Fruit fly (Drosophila melanogaster): ENCODE measurements around the gene ko.

DNA sequence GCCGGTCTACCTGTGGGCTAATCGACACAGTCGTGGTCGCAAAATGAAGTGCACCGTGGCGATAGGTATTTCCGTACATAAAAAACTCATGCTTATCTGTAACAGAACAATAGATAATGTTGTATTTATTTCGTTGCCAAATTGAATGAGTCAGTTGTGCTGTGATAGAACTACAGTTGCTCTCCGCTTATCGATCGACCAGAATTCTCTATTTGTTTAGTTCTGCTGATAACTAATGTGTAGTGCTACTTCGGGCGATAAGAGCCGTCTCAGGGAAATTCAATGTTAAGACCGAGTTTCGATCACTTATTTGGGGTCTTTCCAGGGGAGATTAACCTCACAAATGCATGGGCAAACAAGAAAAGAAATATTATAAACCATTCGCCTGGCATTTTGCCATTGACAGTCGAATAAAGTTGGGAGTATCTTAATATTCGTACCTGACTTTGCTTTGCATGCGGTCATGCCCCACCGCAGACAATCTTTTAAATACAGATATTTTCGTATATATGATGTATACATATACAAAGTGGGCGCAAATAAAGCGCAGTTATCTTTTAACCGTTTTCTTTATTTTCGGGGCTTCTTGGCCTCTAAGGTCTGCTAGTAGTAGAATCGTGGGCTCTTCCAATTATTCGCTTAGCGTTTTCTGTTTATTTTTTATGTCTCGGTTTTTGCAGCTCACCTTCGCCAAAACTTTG is 94.6 kb downstream of the ko start:
- TF ChIP-seq CG8301 (tag; optimal IDR thresholded peaks at IDR 0.05) (no peak), EcR (GFP tag; optimal IDR thresholded peaks at IDR 0.05) (no peak), rn (GFP tag; IDR thresholded peaks at IDR 0.05) (no peak), gl (tag; optimal IDR thresholded peaks at IDR 0.05) (no peak), fd96Ca (GFP tag; IDR thresholded peaks at IDR 0.05) (no peak)
